Worm (Caenorhabditis elegans): ENCODE measurements around the gene ZK355.2.

ZK355.2 gene

ce11 chrII:2934354-2934753 lies 10.6 kb downstream of the ZK355.2 start, which contains the start of gene irld-67:
TSS of gene irld-67 (minus strand) at chrII:2934454.
- TF ChIP-seq efl-1 (GFP tag; optimal IDR thresholded peaks at IDR 0.05), result no peak
- TF ChIP-seq K12H6.12 (tag; optimal IDR thresholded peaks at IDR 0.05), result no peak
- TF ChIP-seq unc-62 (GFP tag; optimal IDR thresholded peaks at IDR 0.05), result no peak
- TF ChIP-seq F23B12.7 (tag; optimal IDR thresholded peaks at IDR 0.05; ENCODE audit: insufficient read depth), result no peak
- TF ChIP-seq nhr-90 (tag; optimal IDR thresholded peaks at IDR 0.05), result no peak
- TF ChIP-seq sea-2 (GFP tag; IDR thresholded peaks at IDR 0.05), result no peak
- no peak for TF ChIP-seq let-526 (GFP tag; IDR thresholded peaks at IDR 0.05)

ce11 chrII:2937852-2938251 lies 14.1 kb downstream of the ZK355.2 start, which contains the start of gene irld-65:
TSS of gene irld-65 (minus strand) at chrII:2937952.
- TF ChIP-seq madf-6 (GFP tag; IDR thresholded peaks at IDR 0.05) (no peak), K12H6.12 (tag; optimal IDR thresholded peaks at IDR 0.05) (no peak), cebp-2 (GFP tag; IDR thresholded peaks at IDR 0.05) (no peak), nfya-1 (tag; optimal IDR thresholded peaks at IDR 0.05; ENCODE audit: borderline replicate concordance, insufficient read depth) (no peak), T26A5.8 (tag; optimal IDR thresholded peaks at IDR 0.05) (no peak), him-1 (tag; optimal IDR thresholded peaks at IDR 0.05) (no peak), lir-1 (GFP tag; conservative IDR thresholded peaks at IDR 0.05) (no peak), efl-1 (GFP tag; optimal IDR thresholded peaks at IDR 0.05) (no peak), F22D6.2 (tag; optimal IDR thresholded peaks at IDR 0.05) (no peak), ceh-58 (GFP tag; IDR thresholded peaks at IDR 0.05) (no peak), mxl-1 (tag; optimal IDR thresholded peaks at IDR 0.05) (no peak), C06A6.2 (GFP tag; conservative IDR thresholded peaks at IDR 0.05) (no peak)

ce11 chrII:2939681-2940080 lies 16.0 kb downstream of the ZK355.2 start:
- no peak for TF ChIP-seq T07F8.4 (tag; optimal IDR thresholded peaks at IDR 0.05)
- TF ChIP-seq lin-26 (GFP tag; IDR thresholded peaks at IDR 0.05), result 0 out of 2 replicates have a peak, but pooled peaks have one; percentile 51

ce11 chrII:2940747-2941146 lies 17.0 kb downstream of the ZK355.2 start, which contains the start of gene irld-66:
TSS of gene irld-66 (minus strand) at chrII:2940847.
- no peak for TF ChIP-seq F37B4.10 (GFP tag; IDR thresholded peaks at IDR 0.05)
- TF ChIP-seq nhr-80 (tag; optimal IDR thresholded peaks at IDR 0.05), result no peak
- TF ChIP-seq Y53F4B.3 (GFP tag; IDR thresholded peaks at IDR 0.05), result no peak
- TF ChIP-seq ccch-3 (GFP tag; optimal IDR thresholded peaks at IDR 0.05), result no peak
- no peak for TF ChIP-seq nfya-2 (GFP tag; IDR thresholded peaks at IDR 0.05)
- TF ChIP-seq aptf-2 (GFP tag; conservative IDR thresholded peaks at IDR 0.05), result no peak
- no peak for TF ChIP-seq let-526 (GFP tag; IDR thresholded peaks at IDR 0.05)
- no peak for TF ChIP-seq egrh-3 (GFP tag; IDR thresholded peaks at IDR 0.05)
- TF ChIP-seq attf-5 (GFP tag; optimal IDR thresholded peaks at IDR 0.05), result no peak
- no peak for TF ChIP-seq lin-35 (GFP tag; optimal IDR thresholded peaks at IDR 0.05)
- no peak for TF ChIP-seq mes-4 (tag; optimal IDR thresholded peaks at IDR 0.05)
- no peak for TF ChIP-seq let-607 (tag; optimal IDR thresholded peaks at IDR 0.05)
- no peak for TF ChIP-seq B0336.3 (GFP tag; IDR thresholded peaks at IDR 0.05)
- TF ChIP-seq C17E4.6 (GFP tag; IDR thresholded peaks at IDR 0.05), result no peak
- TF ChIP-seq F49E8.2 (tag; optimal IDR thresholded peaks at IDR 0.05; ENCODE audit: insufficient read depth), result no peak

- no peak for TF ChIP-seq B0019.2 (GFP tag; conservative IDR thresholded peaks at IDR 0.05)
- no peak for TF ChIP-seq F37B4.10 (GFP tag; IDR thresholded peaks at IDR 0.05)
- TF ChIP-seq snpc-3.4 (tag; optimal IDR thresholded peaks at IDR 0.05), result no peak
- no peak for TF ChIP-seq nfya-1 (tag; optimal IDR thresholded peaks at IDR 0.05; ENCODE audit: borderline replicate concordance, insufficient read depth)
- no peak for TF ChIP-seq Y53G8AR.9 (GFP tag; conservative IDR thresholded peaks at IDR 0.05)
- no peak for TF ChIP-seq rec-8 (tag; optimal IDR thresholded peaks at IDR 0.05)
- TF ChIP-seq nfya-2 (GFP tag; IDR thresholded peaks at IDR 0.05), result no peak
- no peak for TF ChIP-seq fkh-3 (tag; optimal IDR thresholded peaks at IDR 0.05)
- TF ChIP-seq ets-4 (GFP tag; optimal IDR thresholded peaks at IDR 0.05), result no peak
- TF ChIP-seq B0336.3 (GFP tag; IDR thresholded peaks at IDR 0.05), result no peak
- no peak for TF ChIP-seq snpc-1.1 (tag; optimal IDR thresholded peaks at IDR 0.05; ENCODE audit: insufficient read depth)
- no peak for TF ChIP-seq F52B5.7 (tag; optimal IDR thresholded peaks at IDR 0.05)
- TF ChIP-seq nhr-120 (GFP tag; IDR thresholded peaks at IDR 0.05), result no peak
- TF ChIP-seq hlh-12 (tag; optimal IDR thresholded peaks at IDR 0.05), result no peak
Measured at ce11 chrII:2943966-2944365, 20.2 kb downstream of the ZK355.2 start, which contains the start of the genes irld-50 and irld-49. TSS of gene irld-50 (minus strand) at chrII:2944066. TSS of gene irld-49 (plus strand) at chrII:2944176.
